Fruit fly (Drosophila melanogaster) whole organism, pupa: ENCODE results near the gene CG2818.
A peak's percentile ranks its signal among the peaks of the same experiment; 100 is the strongest.

Experiments used
- CG12605 ChIP-seq: fragments of 200-800 bp; sonication (Bioruptor generic); IDR thresholded peaks from 2 replicates; pipeline ENCODE4 v1.3.6; 2022; ENCODE audit warnings: missing biosample characterization, missing genetic modification characterization
- CG13204 ChIP-seq: fragments of 200-800 bp; sonication (Bioruptor generic); optimal IDR thresholded peaks from 2 replicates; lab custom pipeline; 2018; ENCODE audit warnings: missing biosample characterization, mild to moderate bottlenecking, missing genetic modification characterization, moderate library complexity
- CG14655 ChIP-seq: fragments of 200-800 bp; sonication (Bioruptor generic); optimal IDR thresholded peaks from 3 replicates; lab custom pipeline; 2017; ENCODE audit warnings: mild to moderate bottlenecking, missing biosample characterization, missing genetic modification reagents, missing genetic modification characterization
- CG15710 ChIP-seq: fragments of 200-800 bp; sonication (Bioruptor generic); optimal IDR thresholded peaks from 2 replicates; lab custom pipeline; 2018; ENCODE audit warnings: missing biosample characterization, mild to moderate bottlenecking, missing genetic modification characterization, moderate library complexity
- CG17806 ChIP-seq: fragments of 200-800 bp; sonication (Bioruptor generic); optimal IDR thresholded peaks from 2 replicates; lab custom pipeline; 2018; ENCODE audit warnings: missing biosample characterization, mild to moderate bottlenecking, missing genetic modification characterization, moderate library complexity
- CG9948 ChIP-seq: fragments of 200-800 bp; sonication (Bioruptor generic); optimal IDR thresholded peaks from 2 replicates; lab custom pipeline; 2018; ENCODE audit warnings: missing biosample characterization, mild to moderate bottlenecking, missing genetic modification characterization, moderate library complexity
- EcR ChIP-seq: fragments of 200-800 bp; sonication (Bioruptor generic); optimal IDR thresholded peaks from 3 replicates; lab custom pipeline; 2019; ENCODE audit warnings: missing biosample characterization, missing genetic modification characterization, mild to moderate bottlenecking, moderate library complexity, missing genetic modification reagents
- Ets98B ChIP-seq: fragments of 200-800 bp; sonication (Bioruptor generic); IDR thresholded peaks from 2 replicates; pipeline ENCODE4 v1.3.6; 2022; ENCODE audit warnings: missing biosample characterization, missing genetic modification characterization

DNA sequence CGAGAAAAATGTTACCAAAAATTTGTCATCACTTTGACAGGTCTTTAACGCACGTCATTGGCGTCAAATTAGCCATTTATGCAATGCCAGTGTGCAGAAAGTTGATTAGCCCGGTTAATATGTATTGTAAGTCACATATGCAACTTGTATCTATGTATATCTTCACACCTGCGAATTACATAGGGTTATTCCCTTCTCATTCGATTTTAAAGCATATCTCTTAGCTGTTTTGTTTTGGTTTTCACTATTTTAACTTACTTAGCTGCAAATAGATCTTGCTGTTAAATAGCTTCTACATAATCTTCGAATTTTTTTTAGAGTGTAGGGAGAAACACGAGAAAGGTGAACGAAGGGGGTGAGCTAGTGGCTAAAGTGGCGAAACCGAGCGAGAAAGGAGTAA lies 17.9 kb downstream of the CG2818 start:
- TF ChIP-seq CG12605 (GFP tag; lab: Robert Waterston, UW) (no peak), CG9948 (no peak), CG14655 (peak; percentile 70), Ets98B (GFP tag; lab: Robert Waterston, UW) (peak; percentile 13; the same call in 1 of the 2 replicates), CG15710 (tag; lab: Kevin White, UChicago) (no peak), EcR (GFP tag; lab: Kevin White, UChicago) (no peak), CG17806 (no peak), CG13204 (GFP tag; lab: Kevin White, UChicago) (no peak)
